Worm (Caenorhabditis elegans): Measurements from ENCODE around the gene C41G11.1.

- TF ChIP-seq dao-5 (tag; optimal IDR thresholded peaks at IDR 0.05) = no peak
- no peak for TF ChIP-seq him-1 (tag; optimal IDR thresholded peaks at IDR 0.05)
Measured at ce11 chrX:5709205-5709604, 10.8 kb downstream of the C41G11.1 start.
